Fruit fly (Drosophila melanogaster): ENCODE results near the gene CG18231.

The CG18231 gene

dm6 chr3L:18627657-18628455 lies 20.6 kb downstream of the CG18231 start (continued):
- TF ChIP-seq OdsH (GFP tag; optimal IDR thresholded peaks at IDR 0.05): no peak
- TF ChIP-seq svp (GFP tag): peak; percentile 30
- TF ChIP-seq dac (GFP tag; optimal IDR thresholded peaks at IDR 0.05): peak; percentile 26
- TF ChIP-seq Eip75B (GFP tag; optimal IDR thresholded peaks at IDR 0.05): no peak
- TF ChIP-seq dsx (GFP tag; optimal IDR thresholded peaks at IDR 0.05; ENCODE audit: poor library complexity, severe bottlenecking): peak; percentile 36
- TF ChIP-seq eg (GFP tag; IDR thresholded peaks at IDR 0.05): no peak; the same call in 2 of the 3 replicates
- no peak for TF ChIP-seq Smox (GFP tag; optimal IDR thresholded peaks at IDR 0.05)
- no peak for TF ChIP-seq acj6 (GFP tag; optimal IDR thresholded peaks at IDR 0.05)
- no peak for TF ChIP-seq CG3919 (GFP tag; optimal IDR thresholded peaks at IDR 0.05)
- no peak for TF ChIP-seq Gug (GFP tag; IDR thresholded peaks at IDR 0.05)
- peak; percentile 1 for TF ChIP-seq CG1621 (tag; optimal IDR thresholded peaks at IDR 0.05)
- TF ChIP-seq Sox15 (GFP tag; optimal IDR thresholded peaks at IDR 0.05): no peak
- no peak for TF ChIP-seq pdm3 (GFP tag; optimal IDR thresholded peaks at IDR 0.05)
- no peak for TF ChIP-seq Hr39 (GFP tag; optimal IDR thresholded peaks at IDR 0.05)
- no peak for TF ChIP-seq Sox14 (GFP tag; optimal IDR thresholded peaks at IDR 0.05)

dm6 chr3L:18628458-18628857 lies 21.2 kb downstream of the CG18231 start:
- TF ChIP-seq CG10631 (GFP tag; optimal IDR thresholded peaks at IDR 0.05) (no peak), fd85E (GFP tag; optimal IDR thresholded peaks at IDR 0.05) (no peak), CG6163 (GFP tag; IDR thresholded peaks at IDR 0.05) (no peak), eg (GFP tag; IDR thresholded peaks at IDR 0.05) (0 out of 3 replicates have a peak, but pooled peaks have one; percentile 15), CG3032 (tag; optimal IDR thresholded peaks at IDR 0.05) (no peak), Hr39 (GFP tag; optimal IDR thresholded peaks at IDR 0.05) (no peak), CG6276 (GFP tag; optimal IDR thresholded peaks at IDR 0.05) (peak; percentile 6), Smox (GFP tag; optimal IDR thresholded peaks at IDR 0.05) (no peak)

DNA sequence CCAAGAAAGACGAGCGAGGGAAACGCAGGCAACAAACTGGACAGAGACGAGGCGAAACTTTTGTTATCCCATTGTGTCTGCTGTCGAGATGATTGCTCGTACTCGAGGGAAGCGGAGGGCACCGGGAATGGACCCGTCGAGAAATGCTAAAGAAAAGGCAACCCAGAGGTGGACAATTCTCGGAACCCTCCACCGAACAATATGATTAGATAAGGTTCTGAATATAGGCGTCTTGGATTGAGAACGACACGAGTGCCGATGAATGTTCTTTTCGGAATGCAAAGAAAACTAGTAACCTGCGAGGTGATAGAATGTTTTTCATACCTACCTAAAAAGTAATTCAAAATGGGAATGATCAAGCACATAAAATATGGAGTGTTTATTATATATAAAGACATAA lies 22.6 kb downstream of the CG18231 start:
- TF ChIP-seq spab (GFP tag; optimal IDR thresholded peaks at IDR 0.05) (no peak), Eip78C (GFP tag) (no peak), svp (GFP tag) (no peak)

dm6 chr3L:18632187-18632635 lies 24.9 kb downstream of the CG18231 start:
- TF ChIP-seq vri (GFP tag; optimal IDR thresholded peaks at IDR 0.05) (peak; percentile 93), dsx (GFP tag; optimal IDR thresholded peaks at IDR 0.05; ENCODE audit: poor library complexity, severe bottlenecking) (no peak), CG34406 (GFP tag; optimal IDR thresholded peaks at IDR 0.05) (no peak), Eip93F (GFP tag; optimal IDR thresholded peaks at IDR 0.05) (peak; percentile 58), fkh (GFP tag; optimal IDR thresholded peaks at IDR 0.05) (peak; percentile 64)

DNA sequence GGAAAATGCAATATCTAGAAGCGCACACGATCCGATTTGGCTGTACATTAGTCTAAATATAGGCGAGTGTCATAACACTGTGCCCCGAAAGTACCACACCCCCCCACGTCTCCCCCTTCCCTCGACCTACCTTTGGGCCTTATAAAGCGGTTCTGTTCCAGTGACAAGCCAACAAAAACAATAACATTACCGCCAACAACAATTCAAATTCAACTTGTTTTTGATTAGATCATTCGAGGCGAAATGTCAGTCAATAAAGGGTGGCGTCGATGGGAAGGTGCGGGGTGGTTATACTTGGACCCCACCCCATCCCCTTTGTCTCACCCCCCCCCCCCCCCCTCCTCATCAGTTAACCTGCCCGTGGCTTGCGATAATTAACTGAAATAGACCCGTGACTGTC lies 25.8 kb downstream of the CG18231 start:
- TF ChIP-seq pdm3 (GFP tag; optimal IDR thresholded peaks at IDR 0.05): no peak
- TF ChIP-seq vri (GFP tag; optimal IDR thresholded peaks at IDR 0.05): peak; percentile 60
- TF ChIP-seq fkh (GFP tag; optimal IDR thresholded peaks at IDR 0.05): peak; percentile 75

DNA sequence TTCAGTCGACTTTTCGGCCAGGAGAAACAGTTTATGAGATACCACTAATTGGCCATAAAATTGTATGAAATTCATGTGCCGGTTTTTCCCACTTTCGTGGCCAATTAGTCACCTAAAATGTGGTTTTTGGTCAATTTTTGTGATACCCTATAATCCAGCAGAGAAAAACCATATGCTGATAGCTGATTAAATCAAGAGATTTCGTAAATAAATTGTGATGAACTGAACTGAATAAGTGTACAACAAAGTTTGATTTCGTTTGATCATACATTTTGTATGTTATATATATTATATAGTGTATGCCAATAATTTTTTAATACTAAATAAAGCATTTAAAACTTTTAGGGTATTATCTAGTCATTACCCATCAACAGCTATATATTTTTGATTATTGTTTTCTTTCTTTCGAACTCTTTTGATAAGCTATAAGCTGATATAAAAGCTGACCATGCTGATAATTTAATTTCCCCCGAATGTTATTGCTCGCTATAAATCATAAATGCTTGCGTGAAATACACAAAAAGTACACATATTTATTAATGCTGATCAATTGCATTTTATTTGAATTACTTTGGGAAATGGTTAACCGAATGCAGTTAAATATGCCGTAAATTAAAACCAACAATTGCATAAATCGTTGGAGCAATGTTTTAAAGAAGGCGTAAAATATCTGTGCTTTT lies 27.7 kb downstream of the CG18231 start:
- peak; percentile 29 for TF ChIP-seq svp (GFP tag)
- TF ChIP-seq spab (GFP tag; optimal IDR thresholded peaks at IDR 0.05): no peak

dm6 chr3L:18636782-18637181 lies 29.5 kb downstream of the CG18231 start:
- TF ChIP-seq Hr38 (GFP tag; optimal IDR thresholded peaks at IDR 0.05) (no peak), CG32006 (GFP tag; optimal IDR thresholded peaks at IDR 0.05) (no peak), cyc (GFP tag; optimal IDR thresholded peaks at IDR 0.05) (no peak), CG11294 (GFP tag; IDR thresholded peaks at IDR 0.05) (no peak), pdm3 (GFP tag; optimal IDR thresholded peaks at IDR 0.05) (no peak), CG6792 (GFP tag; optimal IDR thresholded peaks at IDR 0.05) (no peak)

Data from whole organism, prepupa.